Worm (Caenorhabditis elegans) whole organism, L2 larva: ENCODE measurements around the gene C34D4.4.

ENCODE experiments used
- C34F6.9 ChIP-seq: fragments of 150-350 bp; optimal IDR thresholded peaks from 2 replicates; lab custom pipeline; 2014; ENCODE audit warnings: missing biosample characterization, missing genetic modification characterization
- F13H6.1 ChIP-seq: sonication (generic microtip); optimal IDR thresholded peaks from 2 replicates; lab custom pipeline; 2016; ENCODE audit warnings: missing genetic modification characterization, missing compliant biosample characterization
- R02D3.7 ChIP-seq: fragments of 150-350 bp; optimal IDR thresholded peaks from 2 replicates; lab custom pipeline; 2014; ENCODE audit warnings: missing biosample characterization, missing genetic modification characterization
- Y55F3AM.14 ChIP-seq: fragments of 200-800 bp; sonication (Bioruptor generic); optimal IDR thresholded peaks from 2 replicates; lab custom pipeline; 2018; ENCODE audit warnings: mild to moderate bottlenecking, missing genetic modification characterization, missing compliant biosample characterization
- ZK546.5 ChIP-seq: sonication (generic microtip); optimal IDR thresholded peaks from 2 replicates; lab custom pipeline; 2017; ENCODE audit warnings: missing biosample characterization, missing genetic modification characterization
- alr-1 ChIP-seq: fragments of 150-350 bp; optimal IDR thresholded peaks from 2 replicates; lab custom pipeline; 2014; ENCODE audit warnings: missing biosample characterization, missing genetic modification characterization
- aly-2 ChIP-seq: fragments of 150-350 bp; optimal IDR thresholded peaks from 2 replicates; lab custom pipeline; 2014; ENCODE audit warnings: missing biosample characterization, missing genetic modification characterization
- ama-1 ChIP-seq: fragments of 150-350 bp; optimal IDR thresholded peaks from 2 replicates; lab custom pipeline; 2018; ENCODE audit warnings: inconsistent platforms
- blmp-1 ChIP-seq: sonication (generic microtip); optimal IDR thresholded peaks from 2 replicates; lab custom pipeline; 2017; ENCODE audit warnings: missing genetic modification characterization, mild to moderate bottlenecking, missing compliant biosample characterization, antibody characterized with exemption, moderate library complexity; ENCODE audit not compliant: insufficient read depth
- ceh-16 ChIP-seq: fragments of 150-350 bp; optimal IDR thresholded peaks from 2 replicates; lab custom pipeline; 2014; ENCODE audit warnings: missing biosample characterization, missing genetic modification characterization
- ceh-82 ChIP-seq: fragments of 150-350 bp; optimal IDR thresholded peaks from 2 replicates; lab custom pipeline; 2014; ENCODE audit warnings: missing biosample characterization, missing genetic modification characterization
- crh-2 ChIP-seq: sonication (generic microtip); optimal IDR thresholded peaks from 2 replicates; lab custom pipeline; 2017; ENCODE audit warnings: missing biosample characterization, missing genetic modification characterization
- dmd-4 ChIP-seq: sonication (generic microtip); optimal IDR thresholded peaks from 2 replicates; lab custom pipeline; 2017; ENCODE audit warnings: missing biosample characterization, missing genetic modification characterization
- egl-27 ChIP-seq: sonication (generic microtip); optimal IDR thresholded peaks from 3 replicates; lab custom pipeline; 2017; ENCODE audit warnings: missing biosample characterization, missing genetic modification reagents, missing genetic modification characterization
- elt-1 ChIP-seq: fragments of 150-350 bp; optimal IDR thresholded peaks from 2 replicates; lab custom pipeline; 2014; ENCODE audit warnings: missing biosample characterization, missing genetic modification characterization
- elt-3 ChIP-seq: sonication (generic microtip); optimal IDR thresholded peaks from 2 replicates; lab custom pipeline; 2017; ENCODE audit warnings: missing biosample characterization, missing genetic modification characterization
- fos-1 ChIP-seq: fragments of 150-350 bp; optimal IDR thresholded peaks from 2 replicates; lab custom pipeline; 2014; ENCODE audit warnings: missing biosample characterization, missing genetic modification characterization
- gmeb-1 ChIP-seq: fragments of 150-350 bp; optimal IDR thresholded peaks from 2 replicates; lab custom pipeline; 2014; ENCODE audit warnings: missing biosample characterization, missing genetic modification characterization
- lin-11 ChIP-seq: fragments of 150-350 bp; sonication (generic microtip); optimal IDR thresholded peaks from 2 replicates; lab custom pipeline; 2014; ENCODE audit warnings: missing biosample characterization, missing genetic modification characterization, inconsistent platforms, mixed read lengths
- lin-13 ChIP-seq: fragments of 150-350 bp; optimal IDR thresholded peaks from 2 replicates; lab custom pipeline; 2014; ENCODE audit warnings: missing biosample characterization, missing genetic modification reagents, missing genetic modification characterization
- lin-39 ChIP-seq: fragments of 150-350 bp; optimal IDR thresholded peaks from 2 replicates; lab custom pipeline; 2014; ENCODE audit warnings: missing biosample characterization, missing genetic modification reagents, missing genetic modification characterization
- lsy-2 ChIP-seq, 2 experiments: fragments of 150-350 bp in 1 of 2; sonication (generic microtip) in 1 of 2; optimal IDR thresholded peaks; 2 replicates each; lab custom pipeline; 2014 to 2017; ENCODE audit warnings: missing biosample characterization in 2 of 2, missing genetic modification characterization in 2 of 2
- mab-5 ChIP-seq: fragments of 150-350 bp; optimal IDR thresholded peaks from 2 replicates; lab custom pipeline; 2014; ENCODE audit warnings: missing biosample characterization, missing genetic modification characterization
- mbf-1 ChIP-seq: sonication (generic microtip); optimal IDR thresholded peaks from 2 replicates; lab custom pipeline; 2017; ENCODE audit warnings: missing biosample characterization, missing genetic modification characterization
- mdl-1 ChIP-seq, 2 experiments: fragments of 150-350 bp in 1 of 2; sonication (generic microtip) in 1 of 2; optimal IDR thresholded peaks; 2 replicates each; lab custom pipeline; 2017; ENCODE audit warnings: missing biosample characterization in 2 of 2, missing genetic modification characterization in 2 of 2
- nhr-10 ChIP-seq: sonication (generic microtip); optimal IDR thresholded peaks from 2 replicates; lab custom pipeline; 2017; ENCODE audit warnings: missing biosample characterization, missing genetic modification characterization
- nhr-11 ChIP-seq: fragments of 150-350 bp; optimal IDR thresholded peaks from 2 replicates; lab custom pipeline; 2014; ENCODE audit warnings: missing biosample characterization, missing genetic modification characterization
- nhr-12 ChIP-seq: fragments of 150-350 bp; optimal IDR thresholded peaks from 2 replicates; lab custom pipeline; 2014; ENCODE audit warnings: missing biosample characterization, missing genetic modification characterization
- nhr-129 ChIP-seq: fragments of 150-350 bp; optimal IDR thresholded peaks from 2 replicates; lab custom pipeline; 2014; ENCODE audit warnings: missing biosample characterization, missing genetic modification characterization
- nhr-21 ChIP-seq: fragments of 150-350 bp; optimal IDR thresholded peaks from 2 replicates; lab custom pipeline; 2014; ENCODE audit warnings: missing biosample characterization, missing genetic modification characterization
- nhr-23 ChIP-seq: fragments of 150-350 bp; optimal IDR thresholded peaks from 2 replicates; lab custom pipeline; 2014; ENCODE audit warnings: missing biosample characterization, missing genetic modification reagents, missing genetic modification characterization
- nhr-237 ChIP-seq: fragments of 150-350 bp; optimal IDR thresholded peaks from 2 replicates; lab custom pipeline; 2014; ENCODE audit warnings: missing biosample characterization, missing genetic modification characterization
- nhr-25 ChIP-seq: fragments of 150-350 bp; sonication (generic microtip); optimal IDR thresholded peaks from 3 replicates; lab custom pipeline; 2014; ENCODE audit warnings: missing biosample characterization, missing genetic modification characterization
- nhr-6 ChIP-seq: fragments of 150-350 bp; optimal IDR thresholded peaks from 2 replicates; lab custom pipeline; 2014; ENCODE audit warnings: missing biosample characterization, missing genetic modification characterization
- nhr-77 ChIP-seq: fragments of 150-350 bp; optimal IDR thresholded peaks from 2 replicates; lab custom pipeline; 2014; ENCODE audit warnings: missing biosample characterization, missing genetic modification characterization
- peb-1 ChIP-seq: fragments of 150-350 bp; optimal IDR thresholded peaks from 2 replicates; lab custom pipeline; 2014; ENCODE audit warnings: missing biosample characterization, missing genetic modification characterization
- sem-4 ChIP-seq: fragments of 150-350 bp; optimal IDR thresholded peaks from 2 replicates; lab custom pipeline; 2014; ENCODE audit warnings: missing biosample characterization, missing genetic modification reagents, missing genetic modification characterization
- skn-1 ChIP-seq: sonication (generic microtip); optimal IDR thresholded peaks from 2 replicates; lab custom pipeline; 2017; ENCODE audit warnings: missing biosample characterization, missing genetic modification characterization
- sma-3 ChIP-seq: sonication (generic microtip); optimal IDR thresholded peaks from 2 replicates; lab custom pipeline; 2016; ENCODE audit warnings: missing genetic modification reagents, missing genetic modification characterization, missing compliant biosample characterization
- sma-9 ChIP-seq, 2 experiments: fragments of 150-350 bp in 1 of 2; sonication (generic microtip) in 1 of 2; optimal IDR thresholded peaks; 2 replicates each; lab custom pipeline; 2014 to 2016; ENCODE audit warnings: missing genetic modification characterization in 2 of 2, mild to moderate bottlenecking in 1 of 2, missing biosample characterization in 1 of 2, missing compliant biosample characterization in 1 of 2, missing genetic modification reagents in 1 of 2, moderate library complexity in 1 of 2
- snpc-4 ChIP-seq: fragments of 150-350 bp; optimal IDR thresholded peaks from 2 replicates; lab custom pipeline; 2014; ENCODE audit warnings: missing biosample characterization, missing genetic modification characterization
- unc-39 ChIP-seq: fragments of 150-350 bp; optimal IDR thresholded peaks from 2 replicates; lab custom pipeline; 2014; ENCODE audit warnings: missing biosample characterization, missing genetic modification characterization
- unc-55 ChIP-seq: fragments of 150-350 bp; sonication (generic microtip); optimal IDR thresholded peaks from 3 replicates; lab custom pipeline; 2014; ENCODE audit warnings: missing biosample characterization, missing genetic modification reagents, missing genetic modification characterization
- unc-62 ChIP-seq: fragments of 150-350 bp; optimal IDR thresholded peaks from 2 replicates; lab custom pipeline; 2014; ENCODE audit warnings: missing biosample characterization, missing genetic modification reagents, missing genetic modification characterization
- zag-1 ChIP-seq: fragments of 150-350 bp; optimal IDR thresholded peaks from 2 replicates; lab custom pipeline; 2014; ENCODE audit warnings: missing biosample characterization, missing genetic modification characterization
- ztf-1 ChIP-seq: fragments of 200-800 bp; sonication (Bioruptor generic); conservative IDR thresholded peaks from 2 replicates; pipeline ENCODE4 v1.3.6; 2022; ENCODE audit warnings: missing genetic modification characterization, missing compliant biosample characterization
- ztf-11 ChIP-seq: sonication (generic microtip); optimal IDR thresholded peaks from 2 replicates; lab custom pipeline; 2017; ENCODE audit warnings: missing biosample characterization, missing genetic modification characterization
- ztf-4 ChIP-seq: fragments of 150-350 bp; optimal IDR thresholded peaks from 2 replicates; lab custom pipeline; 2014; ENCODE audit warnings: missing biosample characterization, missing genetic modification characterization

Gene C34D4.4

ce11 chrIV:7103211-7103679 lies 45.9 kb upstream of the C34D4.4 start, which contains the start of the genes rde-8 and ZC477.3:
rde-8 (minus strand) TSS chrIV:7103261.
ZC477.3 (plus strand) TSS chrIV:7103492.
- TF ChIP-seq R02D3.7 (tag; lab: Kevin White, UChicago) (peak; percentile 23), ceh-16 (tag; lab: Kevin White, UChicago) (no peak), zag-1 (tag; lab: Kevin White, UChicago) (no peak), mab-5 (tag; lab: Kevin White, UChicago) (peak; percentile 41), aly-2 (no peak), lin-13 (GFP tag; lab: Kevin White, UChicago) (peak; percentile 50), ztf-4 (tag; lab: Kevin White, UChicago) (no peak), gmeb-1 (peak; percentile 83), egl-27 (tag; lab: Kevin White, UChicago) (peak; percentile 45), alr-1 (no peak), crh-2 (peak; percentile 80), lsy-2 (tag; optimal IDR thresholded peaks at IDR 0.05; lab: Kevin White, UChicago) (peak; percentile 67 to 89), nhr-21 (peak; percentile 54), blmp-1 (tag; lab: Kevin White, UChicago) (no peak), elt-3 (tag; lab: Kevin White, UChicago) (no peak), skn-1 (tag; lab: Kevin White, UChicago) (no peak), unc-55 (no peak), ztf-1 (GFP tag; lab: Robert Waterston, UW) (no peak), Y55F3AM.14 (GFP tag; lab: Kevin White, UChicago) (no peak), sma-3 (GFP tag; lab: Kevin White, UChicago) (peak; percentile 36), unc-62 (GFP tag; lab: Kevin White, UChicago) (no peak), lin-39 (no peak), nhr-10 (tag; lab: Kevin White, UChicago) (peak; percentile 47), mbf-1 (tag; lab: Kevin White, UChicago) (no peak), nhr-11 (tag; lab: Kevin White, UChicago) (no peak), nhr-25 (tag; lab: Kevin White, UChicago) (peak; percentile 70), C34F6.9 (tag; lab: Kevin White, UChicago) (peak; percentile 85), ztf-11 (no peak), unc-39 (no peak), F13H6.1 (tag; lab: Kevin White, UChicago) (peak; percentile 66), nhr-237 (tag; lab: Kevin White, UChicago) (no peak), snpc-4 (tag; lab: Kevin White, UChicago) (no peak), nhr-12 (tag; lab: Kevin White, UChicago) (no peak), peb-1 (tag; lab: Kevin White, UChicago) (no peak), fos-1 (tag; lab: Kevin White, UChicago) (peak; percentile 47), sem-4 (tag; lab: Kevin White, UChicago) (peak; percentile 14), lin-11 (tag; lab: Kevin White, UChicago) (peak; percentile 32), ZK546.5 (tag; lab: Kevin White, UChicago) (peak; percentile 15), nhr-6 (tag; lab: Kevin White, UChicago) (no peak), dmd-4 (tag; lab: Kevin White, UChicago) (no peak), nhr-23 (no peak), nhr-129 (peak; percentile 57), nhr-77 (tag; lab: Kevin White, UChicago) (no peak), mdl-1 (tag; optimal IDR thresholded peaks at IDR 0.05; lab: Kevin White, UChicago) (no peak), ceh-82 (no peak), elt-1 (no peak), sma-9 (GFP tag; optimal IDR thresholded peaks at IDR 0.05; lab: Kevin White, UChicago) (peak; percentile 80), sma-9 (tag; optimal IDR thresholded peaks at IDR 0.05; lab: Kevin White, UChicago) (no peak), ama-1 (lab: Kevin White, UChicago) (peak; percentile 22)
- TF ChIP-seq, all 48 proteins: peak for 20
